Worm (Caenorhabditis elegans): Measurements from ENCODE around the gene T14B4.3.

DNA sequence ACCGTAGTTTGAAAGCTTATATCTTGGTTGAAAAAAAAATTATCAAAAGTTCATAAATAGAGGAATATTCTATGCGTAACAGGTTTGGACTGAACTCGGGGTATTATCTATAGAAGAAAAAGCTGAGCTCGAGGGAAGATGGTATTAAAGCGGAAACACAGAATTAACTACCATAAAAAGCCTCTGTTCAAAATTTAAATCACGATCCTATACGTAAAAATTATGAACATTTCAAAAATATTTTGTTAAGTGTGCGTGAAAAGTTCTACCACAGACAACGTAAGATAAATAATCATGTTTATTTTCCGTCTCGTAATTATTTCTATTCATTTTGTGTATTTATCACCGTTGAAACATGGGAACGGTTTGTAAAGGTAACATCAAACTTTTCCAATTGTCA lies 11.7 kb downstream of the T14B4.3 start, which contains the start of gene F41G3.5:
- no peak for TF ChIP-seq nfya-1 (tag; optimal IDR thresholded peaks at IDR 0.05; ENCODE audit: borderline replicate concordance, insufficient read depth)
- TF ChIP-seq D2030.7 (GFP tag; IDR thresholded peaks at IDR 0.05) = no peak

Data from whole organism, young adult.